Worm (Caenorhabditis elegans) whole organism, L3 larva: ENCODE results near the gene F08D12.7.

Experiments used
- ZK546.5 ChIP-seq: sonication (generic microtip); optimal IDR thresholded peaks from 2 replicates; lab custom pipeline; 2017; ENCODE audit warnings: missing biosample characterization, missing genetic modification characterization
- aly-2 ChIP-seq: fragments of 150-350 bp; optimal IDR thresholded peaks from 2 replicates; lab custom pipeline; 2014; ENCODE audit warnings: missing biosample characterization, missing genetic modification characterization
- ama-1 ChIP-seq: fragments of 150-350 bp; optimal IDR thresholded peaks from 2 replicates; lab custom pipeline; 2018
- ceh-16 ChIP-seq: sonication (generic microtip); optimal IDR thresholded peaks from 2 replicates; lab custom pipeline; 2017; ENCODE audit warnings: missing biosample characterization, missing genetic modification characterization
- ceh-82 ChIP-seq: fragments of 150-350 bp; optimal IDR thresholded peaks from 2 replicates; lab custom pipeline; 2014; ENCODE audit warnings: missing biosample characterization, missing genetic modification characterization
- daf-12 ChIP-seq: fragments of 150-350 bp; optimal IDR thresholded peaks from 2 replicates; lab custom pipeline; 2014; ENCODE audit warnings: missing biosample characterization, missing genetic modification reagents, missing genetic modification characterization
- egl-27 ChIP-seq: sonication (generic microtip); optimal IDR thresholded peaks from 4 replicates; lab custom pipeline; 2017; ENCODE audit warnings: missing biosample characterization, missing genetic modification reagents, missing genetic modification characterization
- elt-1 ChIP-seq: fragments of 150-350 bp; optimal IDR thresholded peaks from 2 replicates; lab custom pipeline; 2014; ENCODE audit warnings: missing biosample characterization, missing genetic modification characterization
- elt-2 ChIP-seq: sonication (generic microtip); optimal IDR thresholded peaks from 2 replicates; lab custom pipeline; 2016; ENCODE audit warnings: missing genetic modification reagents, mild to moderate bottlenecking, missing genetic modification characterization, missing compliant biosample characterization
- elt-3 ChIP-seq, 3 experiments: fragments of 150-350 bp in 1 of 3; sonication (generic microtip) in 2 of 3; optimal IDR thresholded peaks; 2 replicates in 2 of 3; 4 replicates in 1 of 3; lab custom pipeline; 2014 to 2017; ENCODE audit warnings: missing biosample characterization in 3 of 3, missing genetic modification characterization in 3 of 3
- eor-1 ChIP-seq, 2 experiments: fragments of 150-350 bp; optimal IDR thresholded peaks; 2 replicates each; lab custom pipeline; 2014 to 2018; ENCODE audit warnings: missing biosample characterization in 2 of 2, missing genetic modification characterization in 2 of 2
- fkh-10 ChIP-seq: sonication (generic microtip); optimal IDR thresholded peaks from 2 replicates; lab custom pipeline; 2017; ENCODE audit warnings: missing biosample characterization, missing genetic modification reagents, missing genetic modification characterization
- fkh-2 ChIP-seq: fragments of 150-350 bp; optimal IDR thresholded peaks from 2 replicates; lab custom pipeline; 2014; ENCODE audit warnings: missing biosample characterization, missing genetic modification reagents, missing genetic modification characterization
- fos-1 ChIP-seq: fragments of 150-350 bp; optimal IDR thresholded peaks from 2 replicates; lab custom pipeline; 2014; ENCODE audit warnings: missing biosample characterization, missing genetic modification characterization
- hmg-11 ChIP-seq: sonication (generic microtip); optimal IDR thresholded peaks from 2 replicates; lab custom pipeline; 2016; ENCODE audit warnings: missing genetic modification characterization, missing compliant biosample characterization
- jun-1 ChIP-seq: fragments of 150-350 bp; optimal IDR thresholded peaks from 2 replicates; lab custom pipeline; 2014; ENCODE audit warnings: missing biosample characterization, missing genetic modification reagents, missing genetic modification characterization
- lin-15B ChIP-seq: fragments of 150-350 bp; optimal IDR thresholded peaks from 2 replicates; lab custom pipeline; 2014; ENCODE audit warnings: missing biosample characterization, missing genetic modification characterization
- lin-39 ChIP-seq: fragments of 150-350 bp; optimal IDR thresholded peaks from 2 replicates; lab custom pipeline; 2018; ENCODE audit warnings: missing biosample characterization, missing genetic modification reagents, missing genetic modification characterization
- mdl-1 ChIP-seq: fragments of 150-350 bp; optimal IDR thresholded peaks from 2 replicates; lab custom pipeline; 2014; ENCODE audit warnings: missing biosample characterization, missing genetic modification characterization
- mml-1 ChIP-seq: fragments of 150-350 bp; sonication (generic microtip); optimal IDR thresholded peaks from 3 replicates; lab custom pipeline; 2014; ENCODE audit warnings: missing biosample characterization, missing genetic modification characterization
- nfya-1 ChIP-seq: sonication (generic microtip); optimal IDR thresholded peaks from 2 replicates; lab custom pipeline; 2017; ENCODE audit warnings: missing genetic modification characterization, mild to moderate bottlenecking, missing compliant biosample characterization, antibody characterized with exemption, moderate library complexity; ENCODE audit not compliant: insufficient read depth
- nhr-11 ChIP-seq: fragments of 150-350 bp; optimal IDR thresholded peaks from 2 replicates; lab custom pipeline; 2014; ENCODE audit warnings: missing biosample characterization, missing genetic modification characterization
- nhr-23 ChIP-seq: fragments of 150-350 bp; optimal IDR thresholded peaks from 2 replicates; lab custom pipeline; 2014; ENCODE audit warnings: missing biosample characterization, missing genetic modification reagents, missing genetic modification characterization
- nhr-237 ChIP-seq: fragments of 150-350 bp; optimal IDR thresholded peaks from 2 replicates; lab custom pipeline; 2014; ENCODE audit warnings: missing biosample characterization, missing genetic modification characterization
- nhr-67 ChIP-seq: fragments of 150-350 bp; optimal IDR thresholded peaks from 2 replicates; lab custom pipeline; 2014; ENCODE audit warnings: missing biosample characterization, missing genetic modification characterization
- pha-4 ChIP-seq: fragments of 150-350 bp; optimal IDR thresholded peaks from 2 replicates; lab custom pipeline; 2014; ENCODE audit warnings: missing biosample characterization, missing genetic modification reagents, missing genetic modification characterization
- pqm-1 ChIP-seq: fragments of 150-350 bp; optimal IDR thresholded peaks from 2 replicates; lab custom pipeline; 2017; ENCODE audit warnings: missing biosample characterization, missing genetic modification characterization, inconsistent platforms
- sea-2 ChIP-seq: fragments of 150-350 bp; sonication (generic microtip); optimal IDR thresholded peaks from 4 replicates; lab custom pipeline; 2014; ENCODE audit warnings: missing biosample characterization, missing genetic modification reagents, missing genetic modification characterization
- snpc-4 ChIP-seq: fragments of 150-350 bp; optimal IDR thresholded peaks from 2 replicates; lab custom pipeline; 2014; ENCODE audit warnings: missing biosample characterization, missing genetic modification characterization
- tbx-2 ChIP-seq: sonication (generic microtip); optimal IDR thresholded peaks from 2 replicates; lab custom pipeline; 2016; ENCODE audit warnings: mild to moderate bottlenecking, missing genetic modification characterization, missing compliant biosample characterization
- unc-39 ChIP-seq: sonication (generic microtip); optimal IDR thresholded peaks from 4 replicates; lab custom pipeline; 2017; ENCODE audit warnings: missing biosample characterization, missing genetic modification characterization
- unc-62 ChIP-seq: fragments of 150-350 bp; sonication (generic microtip); optimal IDR thresholded peaks from 4 replicates; lab custom pipeline; 2014; ENCODE audit warnings: missing biosample characterization, missing genetic modification reagents, missing genetic modification characterization
- zag-1 ChIP-seq: fragments of 150-350 bp; optimal IDR thresholded peaks from 2 replicates; lab custom pipeline; 2014; ENCODE audit warnings: missing biosample characterization, missing genetic modification characterization
- ztf-11 ChIP-seq: fragments of 150-350 bp; optimal IDR thresholded peaks from 2 replicates; lab custom pipeline; 2014; ENCODE audit warnings: missing biosample characterization, missing genetic modification characterization
- ztf-4 ChIP-seq: fragments of 150-350 bp; optimal IDR thresholded peaks from 2 replicates; lab custom pipeline; 2014; ENCODE audit warnings: missing biosample characterization, missing genetic modification characterization

F08D12.7 gene

ce11 chrII:2741405-2741804 is 27.5 kb downstream of the F08D12.7 start:
- TF ChIP-seq mml-1 (tag; lab: Kevin White, UChicago): no peak
- TF ChIP-seq ceh-82 (tag; lab: Kevin White, UChicago): no peak
- no peak for TF ChIP-seq ama-1 (lab: Kevin White, UChicago)
- TF ChIP-seq fkh-2 (tag; lab: Kevin White, UChicago): no peak
- TF ChIP-seq nhr-11: no peak
- no peak for TF ChIP-seq tbx-2
- no peak for TF ChIP-seq elt-1 (tag; lab: Kevin White, UChicago)
- no peak for TF ChIP-seq nhr-67 (tag; lab: Kevin White, UChicago)
- no peak for TF ChIP-seq lin-15B (tag; lab: Kevin White, UChicago)
- no peak for TF ChIP-seq elt-2 (tag; lab: Kevin White, UChicago)
- TF ChIP-seq aly-2: no peak
- TF ChIP-seq daf-12 (tag; lab: Kevin White, UChicago): no peak
- no peak for TF ChIP-seq pha-4
- TF ChIP-seq nfya-1 (tag; lab: Kevin White, UChicago): no peak
- TF ChIP-seq fos-1 (tag; lab: Kevin White, UChicago): no peak
- TF ChIP-seq eor-1 (tag; optimal IDR thresholded peaks at IDR 0.05; lab: Kevin White, UChicago): no peak
- no peak for TF ChIP-seq unc-62 (GFP tag; lab: Kevin White, UChicago)
- no peak for TF ChIP-seq zag-1 (tag; lab: Kevin White, UChicago)
- no peak for TF ChIP-seq jun-1

DNA sequence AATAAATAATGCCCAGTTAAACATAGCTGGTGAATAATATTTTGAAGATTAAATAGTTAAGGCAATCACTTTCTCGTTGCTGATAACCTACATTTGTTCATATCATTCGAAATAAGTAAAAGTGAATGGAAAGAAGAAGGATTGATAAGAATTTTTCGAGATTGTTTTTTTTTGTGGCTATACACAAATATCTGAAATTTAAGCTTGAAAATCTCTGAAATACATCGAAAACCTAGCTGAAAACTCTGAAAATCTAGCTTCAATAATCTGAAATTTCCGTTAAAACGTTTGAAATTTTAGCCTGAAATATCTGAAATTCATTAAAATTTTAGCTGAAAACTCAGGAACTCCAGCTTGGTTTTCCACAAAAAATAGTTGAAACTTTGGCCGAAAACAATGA is 29.3 kb downstream of the F08D12.7 start, which contains the start of gene T05A8.6:
Gene T05A8.6 (minus strand): TSS at position 101 of the 400 bp plus-strand sequence.
- TF ChIP-seq eor-1 (tag; optimal IDR thresholded peaks at IDR 0.05; lab: Kevin White, UChicago): no peak
- TF ChIP-seq ztf-11: no peak
- no peak for TF ChIP-seq sea-2 (GFP tag; lab: Kevin White, UChicago)
- TF ChIP-seq nhr-237 (tag; lab: Kevin White, UChicago): no peak
- no peak for TF ChIP-seq daf-12 (tag; lab: Kevin White, UChicago)
- no peak for TF ChIP-seq ceh-16 (tag; lab: Kevin White, UChicago)
- TF ChIP-seq pqm-1: no peak
- no peak for TF ChIP-seq fos-1 (tag; lab: Kevin White, UChicago)
- no peak for TF ChIP-seq elt-1 (tag; lab: Kevin White, UChicago)
- TF ChIP-seq, all 47 proteins: peak for 0

DNA sequence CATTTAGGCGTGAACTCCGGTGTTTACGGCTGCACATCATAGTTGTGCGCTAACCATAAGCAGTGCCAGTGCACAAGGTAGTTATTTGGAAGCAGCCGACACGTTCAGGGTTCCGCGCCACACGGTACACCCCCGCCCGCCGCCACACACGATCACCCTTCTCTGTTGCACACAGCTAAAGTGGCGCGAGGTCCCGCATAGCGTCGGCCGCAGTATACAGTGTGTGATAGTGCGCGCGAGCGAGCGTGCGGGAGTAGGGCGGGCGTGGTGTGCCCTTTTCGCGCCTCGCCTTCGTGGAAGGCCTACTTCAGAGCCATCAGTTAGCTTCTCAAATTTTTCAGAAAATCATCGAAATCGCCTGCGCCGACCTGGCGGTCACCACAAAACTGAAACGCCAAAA is 32.0 kb downstream of the F08D12.7 start:
- TF ChIP-seq jun-1 (no peak), elt-2 (tag; lab: Kevin White, UChicago) (no peak), lin-39 (tag; lab: Kevin White, UChicago) (no peak), ceh-16 (tag; lab: Kevin White, UChicago) (no peak), ZK546.5 (tag; lab: Kevin White, UChicago) (no peak), pha-4 (no peak), lin-15B (tag; lab: Kevin White, UChicago) (no peak), tbx-2 (no peak), hmg-11 (tag; lab: Kevin White, UChicago) (no peak), nhr-23 (no peak), ztf-4 (no peak), fkh-2 (tag; lab: Kevin White, UChicago) (no peak)

ce11 chrII:2736156-2736728 is 32.7 kb downstream of the F08D12.7 start, which contains the start of gene T05A8.8:
T05A8.8 (plus strand) TSS chrII:2736678.
- TF ChIP-seq egl-27 (tag; lab: Kevin White, UChicago): no peak
- no peak for TF ChIP-seq eor-1 (tag; optimal IDR thresholded peaks at IDR 0.05; lab: Kevin White, UChicago)
- TF ChIP-seq hmg-11 (tag; lab: Kevin White, UChicago): no peak
- no peak for TF ChIP-seq ztf-4
- no peak for TF ChIP-seq jun-1
- TF ChIP-seq fkh-10 (GFP tag; lab: Kevin White, UChicago): no peak
- TF ChIP-seq sea-2 (GFP tag; lab: Kevin White, UChicago): no peak
- TF ChIP-seq snpc-4: no peak
- no peak for TF ChIP-seq nhr-11
- TF ChIP-seq lin-39 (tag; lab: Kevin White, UChicago): no peak
- no peak for TF ChIP-seq mdl-1 (tag; lab: Kevin White, UChicago)
- TF ChIP-seq unc-39 (tag; lab: Kevin White, UChicago): no peak
- no peak for TF ChIP-seq elt-3 (tag; optimal IDR thresholded peaks at IDR 0.05; lab: Kevin White, UChicago)
- no peak for TF ChIP-seq unc-62 (GFP tag; lab: Kevin White, UChicago)
- TF ChIP-seq ZK546.5 (tag; lab: Kevin White, UChicago): no peak
- no peak for TF ChIP-seq nhr-23
- no peak for TF ChIP-seq lin-15B (tag; lab: Kevin White, UChicago)
